Fruit fly (Drosophila melanogaster): ENCODE measurements around the gene CG10301.

Gene CG10301

dm6 chr3R:23709508-23710208 is at the start of gene CG10301:
Gene CG10301 (plus strand): TSS chr3R:23710158.
- TF ChIP-seq usp (GFP tag; optimal IDR thresholded peaks at IDR 0.05) (no peak), pan (optimal IDR thresholded peaks at IDR 0.05) (no peak), Dll (optimal IDR thresholded peaks at IDR 0.05) (no peak), psq (optimal IDR thresholded peaks at IDR 0.05) (no peak), CG8478 (optimal IDR thresholded peaks at IDR 0.05) (no peak), EcR (GFP tag; optimal IDR thresholded peaks at IDR 0.05) (no peak)

dm6 chr3R:23662782-23663181 is 47.2 kb upstream of the CG10301 start:
- no peak for TF ChIP-seq EcR (GFP tag; optimal IDR thresholded peaks at IDR 0.05)
- TF ChIP-seq pan (optimal IDR thresholded peaks at IDR 0.05) = no peak
- no peak for TF ChIP-seq psq (optimal IDR thresholded peaks at IDR 0.05)
- no peak for TF ChIP-seq usp (GFP tag; optimal IDR thresholded peaks at IDR 0.05)
- no peak for TF ChIP-seq Dll (optimal IDR thresholded peaks at IDR 0.05)
- no peak for TF ChIP-seq CG8478 (optimal IDR thresholded peaks at IDR 0.05)

- no peak for TF ChIP-seq pan (optimal IDR thresholded peaks at IDR 0.05)
- TF ChIP-seq psq (optimal IDR thresholded peaks at IDR 0.05) = no peak
- TF ChIP-seq CG8478 (optimal IDR thresholded peaks at IDR 0.05) = no peak
- no peak for TF ChIP-seq EcR (GFP tag; optimal IDR thresholded peaks at IDR 0.05)
- no peak for TF ChIP-seq Dll (optimal IDR thresholded peaks at IDR 0.05)
- no peak for TF ChIP-seq usp (GFP tag; optimal IDR thresholded peaks at IDR 0.05)
These were observed 45.5 kb upstream of the CG10301 start for dm6 chr3R:23664437-23664836.

dm6 chr3R:23666672-23667211 is 43.2 kb upstream of the CG10301 start:
- TF ChIP-seq EcR (GFP tag; optimal IDR thresholded peaks at IDR 0.05) (no peak), CG8478 (optimal IDR thresholded peaks at IDR 0.05) (no peak), psq (optimal IDR thresholded peaks at IDR 0.05) (no peak), Dll (optimal IDR thresholded peaks at IDR 0.05) (no peak), pan (optimal IDR thresholded peaks at IDR 0.05) (no peak), usp (GFP tag; optimal IDR thresholded peaks at IDR 0.05) (no peak)

- TF ChIP-seq Dll (optimal IDR thresholded peaks at IDR 0.05) (no peak), pan (optimal IDR thresholded peaks at IDR 0.05) (no peak), CG8478 (optimal IDR thresholded peaks at IDR 0.05) (no peak), usp (GFP tag; optimal IDR thresholded peaks at IDR 0.05) (no peak), psq (optimal IDR thresholded peaks at IDR 0.05) (no peak), EcR (GFP tag; optimal IDR thresholded peaks at IDR 0.05) (no peak)
These were observed 42.5 kb upstream of the CG10301 start for dm6 chr3R:23667451-23667850.

dm6 chr3R:23668583-23668982 is 41.4 kb upstream of the CG10301 start:
- TF ChIP-seq psq (optimal IDR thresholded peaks at IDR 0.05) = no peak
- no peak for TF ChIP-seq EcR (GFP tag; optimal IDR thresholded peaks at IDR 0.05)
- TF ChIP-seq Dll (optimal IDR thresholded peaks at IDR 0.05) = no peak

dm6 chr3R:23669401-23670216 is 40.3 kb upstream of the CG10301 start, which contains the start of gene CG31145:
Gene CG31145 (minus strand): TSS chr3R:23669659.
- peak; percentile 23 for TF ChIP-seq pan (optimal IDR thresholded peaks at IDR 0.05)
- TF ChIP-seq Dll (optimal IDR thresholded peaks at IDR 0.05) = peak; percentile 68
- no peak for TF ChIP-seq usp (GFP tag; optimal IDR thresholded peaks at IDR 0.05)

dm6 chr3R:23673084-23673483 is 36.9 kb upstream of the CG10301 start:
- TF ChIP-seq usp (GFP tag; optimal IDR thresholded peaks at IDR 0.05) (no peak), Dll (optimal IDR thresholded peaks at IDR 0.05) (no peak), psq (optimal IDR thresholded peaks at IDR 0.05) (no peak), CG8478 (optimal IDR thresholded peaks at IDR 0.05) (no peak), pan (optimal IDR thresholded peaks at IDR 0.05) (no peak), EcR (GFP tag; optimal IDR thresholded peaks at IDR 0.05) (no peak)

dm6 chr3R:23674369-23674768 is 35.6 kb upstream of the CG10301 start:
- TF ChIP-seq usp (GFP tag; optimal IDR thresholded peaks at IDR 0.05) (no peak), psq (optimal IDR thresholded peaks at IDR 0.05) (no peak), EcR (GFP tag; optimal IDR thresholded peaks at IDR 0.05) (no peak), Dll (optimal IDR thresholded peaks at IDR 0.05) (no peak)

- TF ChIP-seq EcR (GFP tag; optimal IDR thresholded peaks at IDR 0.05) (no peak), pan (optimal IDR thresholded peaks at IDR 0.05) (no peak), psq (optimal IDR thresholded peaks at IDR 0.05) (no peak), Dll (optimal IDR thresholded peaks at IDR 0.05) (no peak), CG8478 (optimal IDR thresholded peaks at IDR 0.05) (no peak)
These were observed 34.3 kb upstream of the CG10301 start for dm6 chr3R:23675646-23676045.

dm6 chr3R:23677058-23677457 is 32.9 kb upstream of the CG10301 start, which contains the start of gene GILT3:
Gene GILT3 (plus strand): TSS chr3R:23677358.
- TF ChIP-seq Dll (optimal IDR thresholded peaks at IDR 0.05) = no peak
- no peak for TF ChIP-seq usp (GFP tag; optimal IDR thresholded peaks at IDR 0.05)

dm6 chr3R:23678349-23679193 is 31.4 kb upstream of the CG10301 start, which contains the start of gene GILT2:
Gene GILT2 (plus strand): TSS chr3R:23678895.
- TF ChIP-seq CG8478 (optimal IDR thresholded peaks at IDR 0.05) (no peak), pan (optimal IDR thresholded peaks at IDR 0.05) (no peak), usp (GFP tag; optimal IDR thresholded peaks at IDR 0.05) (no peak)
